Worm (Caenorhabditis elegans): ENCODE data around the gene clec-61.
"Not testable (repeated sequence)": the region's sequence is repeated elsewhere in the genome, so short reads cannot be mapped to it uniquely, and the experiment has no call there.

The clec-61 gene

ce11 chrII:10445738-10446137 lies 44.6 kb downstream of the clec-61 start (continued):
- TF ChIP-seq fos-1 (tag; optimal IDR thresholded peaks at IDR 0.05) (peak; percentile 56), sma-9 (GFP tag; optimal IDR thresholded peaks at IDR 0.05) (peak; percentile 83), sma-9 (tag; optimal IDR thresholded peaks at IDR 0.05) (no peak), crh-2 (tag; optimal IDR thresholded peaks at IDR 0.05) (no peak)

ce11 chrII:10444971-10445707 lies 45.2 kb downstream of the clec-61 start:
- TF ChIP-seq egl-27 (tag; optimal IDR thresholded peaks at IDR 0.05): no peak
- no peak for TF ChIP-seq nhr-11 (tag; optimal IDR thresholded peaks at IDR 0.05)
- no peak for TF ChIP-seq snpc-4 (tag; optimal IDR thresholded peaks at IDR 0.05)
- TF ChIP-seq nhr-129 (tag; optimal IDR thresholded peaks at IDR 0.05): peak; percentile 22
- peak; percentile 16 for TF ChIP-seq F13H6.1 (tag; optimal IDR thresholded peaks at IDR 0.05)
- TF ChIP-seq lsy-2 (tag; optimal IDR thresholded peaks at IDR 0.05): peak in 1 of 2 experiments; percentile 74
- TF ChIP-seq lin-39 (tag; optimal IDR thresholded peaks at IDR 0.05): no peak
- no peak for TF ChIP-seq lin-13 (GFP tag; optimal IDR thresholded peaks at IDR 0.05)
- peak; percentile 34 for TF ChIP-seq sma-9 (GFP tag; optimal IDR thresholded peaks at IDR 0.05)
- no peak for TF ChIP-seq sma-9 (tag; optimal IDR thresholded peaks at IDR 0.05)

DNA sequence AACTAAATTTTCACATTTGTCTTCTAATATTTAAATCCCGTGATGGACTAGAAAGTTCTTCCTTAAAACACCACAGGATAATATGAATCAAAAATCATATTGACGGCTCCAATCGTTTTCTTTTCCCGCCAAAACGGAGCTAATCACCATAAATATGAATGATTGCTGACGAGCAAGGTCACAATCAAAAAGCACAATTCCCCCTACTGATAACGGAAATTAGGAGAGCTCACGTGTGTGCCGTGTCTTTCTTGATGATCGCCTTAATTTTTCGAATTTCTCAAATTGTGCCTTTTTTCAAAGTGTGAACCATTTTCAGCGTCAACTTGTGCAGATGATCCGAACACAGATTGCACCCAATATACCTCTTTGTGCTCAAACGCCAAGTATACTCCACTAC lies 46.4 kb downstream of the clec-61 start:
- no peak for TF ChIP-seq mdl-1 (tag; optimal IDR thresholded peaks at IDR 0.05)
- peak; percentile 50 for TF ChIP-seq sma-9 (GFP tag; optimal IDR thresholded peaks at IDR 0.05)
- no peak for TF ChIP-seq sma-9 (tag; optimal IDR thresholded peaks at IDR 0.05)
- TF ChIP-seq fos-1 (tag; optimal IDR thresholded peaks at IDR 0.05): peak; percentile 43

DNA sequence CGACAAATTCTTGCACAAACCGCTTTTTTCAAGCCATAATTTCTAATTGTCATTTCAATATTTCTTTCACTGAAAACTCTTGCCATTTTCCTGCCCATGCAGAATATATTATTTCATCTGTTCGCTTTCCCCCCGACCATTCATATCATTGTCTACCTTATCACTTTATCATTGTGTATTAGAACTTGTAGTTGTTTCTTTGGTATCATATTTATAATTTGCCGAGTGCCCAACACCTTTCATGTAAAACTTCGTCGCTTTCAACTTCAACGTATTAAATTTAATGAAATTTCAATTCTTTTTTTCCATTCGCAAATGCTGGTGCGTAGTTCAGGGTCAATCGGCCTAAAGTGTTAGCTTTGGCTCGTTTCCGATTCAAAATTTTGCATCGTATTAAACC lies 47.5 kb downstream of the clec-61 start, which contains the start of gene ZK673.1:
TSS of gene ZK673.1 (plus strand) at position 301 of the 400 bp plus-strand sequence.
- TF ChIP-seq elt-3 (tag; optimal IDR thresholded peaks at IDR 0.05); nhr-11 (tag; optimal IDR thresholded peaks at IDR 0.05); unc-55 (GFP tag; optimal IDR thresholded peaks at IDR 0.05): not testable (repeated sequence)

DNA sequence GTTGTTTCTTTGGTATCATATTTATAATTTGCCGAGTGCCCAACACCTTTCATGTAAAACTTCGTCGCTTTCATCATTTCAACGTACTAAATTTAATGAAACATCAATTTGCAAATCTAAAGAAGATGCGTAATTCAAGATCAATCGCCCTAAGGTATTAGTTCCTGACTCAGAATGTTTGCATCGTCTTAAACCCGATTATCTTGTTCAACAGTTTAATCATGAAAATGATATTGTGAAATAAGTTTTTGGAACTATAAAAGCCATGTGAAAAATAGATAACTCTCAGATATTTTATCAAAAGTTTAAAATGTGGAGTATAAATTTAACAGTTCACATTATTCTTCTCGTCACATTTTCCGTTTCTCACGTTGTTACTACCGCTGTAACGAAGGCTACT lies 50.4 kb downstream of the clec-61 start, which contains the start of gene E04D5.4:
TSS of gene E04D5.4 (plus strand) at position 301 of the 400 bp plus-strand sequence.
- TF ChIP-seq lsy-2 (tag; optimal IDR thresholded peaks at IDR 0.05): no peak
- TF ChIP-seq aly-2 (tag; optimal IDR thresholded peaks at IDR 0.05): no peak
- no peak for TF ChIP-seq crh-2 (tag; optimal IDR thresholded peaks at IDR 0.05)
- TF ChIP-seq lin-11 (tag; optimal IDR thresholded peaks at IDR 0.05): no peak
- no peak for TF ChIP-seq R02D3.7 (tag; optimal IDR thresholded peaks at IDR 0.05)
- TF ChIP-seq ztf-4 (tag; optimal IDR thresholded peaks at IDR 0.05): no peak
